Fruit fly (Drosophila melanogaster): ENCODE measurements at regions not wholly inside any gene's neighbourhood (a gene's known extent, or its start where the extent isn't known, plus 50 kb on each side); places are given as distances from the start of the nearest gene placed in this dataset.

- TF ChIP-seq tll (GFP tag; optimal IDR thresholded peaks at IDR 0.05) = peak in 1 of 2 experiments; percentile 52
- TF ChIP-seq CG6272 (GFP tag; IDR thresholded peaks at IDR 0.05) = no peak
- TF ChIP-seq CG30403 (GFP tag; optimal IDR thresholded peaks at IDR 0.05) = peak; percentile 9
- TF ChIP-seq CG17359 (tag; optimal IDR thresholded peaks at IDR 0.05) = peak; percentile 1
Observed at dm6 chr3L:10354377-10355208, 58.0 kb upstream of the CG12362 start (continued).

- peak; percentile 22 for TF ChIP-seq sens (GFP tag)
- no peak for TF ChIP-seq Antp (GFP tag; optimal IDR thresholded peaks at IDR 0.05)
Observed at dm6 chr3L:10359436-10359835, 53.2 kb upstream of the CG12362 start.

dm6 chr3L:10360125-10360524 lies 52.5 kb upstream of the CG12362 start:
- TF ChIP-seq nerfin-1 (tag; optimal IDR thresholded peaks at IDR 0.05) (peak; percentile 63), salm (tag; optimal IDR thresholded peaks at IDR 0.05) (no peak), CG17568 (GFP tag; optimal IDR thresholded peaks at IDR 0.05) (no peak), Nf-YC (tag; optimal IDR thresholded peaks at IDR 0.05) (peak; percentile 29), pros (GFP tag; optimal IDR thresholded peaks at IDR 0.05) (peak; percentile 79), CG12071 (GFP tag; optimal IDR thresholded peaks at IDR 0.05) (no peak), CG5180 (GFP tag; optimal IDR thresholded peaks at IDR 0.05) (no peak), CG1024 (GFP tag; IDR thresholded peaks at IDR 0.05) (no peak), abd-A (tag; optimal IDR thresholded peaks at IDR 0.05) (peak; percentile 50), CG2120 (GFP tag; optimal IDR thresholded peaks at IDR 0.05) (no peak), mirr (GFP tag; optimal IDR thresholded peaks at IDR 0.05) (no peak), CG4730 (GFP tag; IDR thresholded peaks at IDR 0.05) (no peak), vvl (GFP tag; IDR thresholded peaks at IDR 0.05) (no peak), CG8924 (tag; optimal IDR thresholded peaks at IDR 0.05) (no peak), cg (GFP tag; optimal IDR thresholded peaks at IDR 0.05) (peak; percentile 66), Med (GFP tag) (peak; percentile 14), CG9817 (tag; optimal IDR thresholded peaks at IDR 0.05) (no peak), CG15479 (GFP tag; optimal IDR thresholded peaks at IDR 0.05) (no peak), TFAM (GFP tag; optimal IDR thresholded peaks at IDR 0.05) (no peak), Vsx1 (GFP tag; optimal IDR thresholded peaks at IDR 0.05) (no peak), Nf-YB (GFP tag; optimal IDR thresholded peaks at IDR 0.05) (peak; percentile 57), CG8765 (GFP tag; IDR thresholded peaks at IDR 0.05) (no peak), sqz (GFP tag; optimal IDR thresholded peaks at IDR 0.05) (peak; percentile 35), Aef1 (GFP tag; IDR thresholded peaks at IDR 0.05) (no peak), Adf1 (GFP tag; IDR thresholded peaks at IDR 0.05) (no peak), da (GFP tag; optimal IDR thresholded peaks at IDR 0.05) (no peak), CG18764 (GFP tag; optimal IDR thresholded peaks at IDR 0.05) (no peak), CG1603 (tag; optimal IDR thresholded peaks at IDR 0.05) (no peak), Six4 (GFP tag; optimal IDR thresholded peaks at IDR 0.05) (no peak), Ptx1 (GFP tag; IDR thresholded peaks at IDR 0.05) (no peak), CG7839 (tag; optimal IDR thresholded peaks at IDR 0.05) (no peak), onecut (GFP tag; IDR thresholded peaks at IDR 0.05) (peak; percentile 93)
